Fruit fly (Drosophila melanogaster): ENCODE data around the gene CG42557.

CG42557 gene

dm6 chr3R:29978595-29978994 is 45.5 kb downstream of the CG42557 start (continued):
- TF ChIP-seq Gsc (GFP tag; IDR thresholded peaks at IDR 0.05) (no peak), E2f1 (GFP tag; IDR thresholded peaks at IDR 0.05) (peak; percentile 48; the same call in 1 of the 2 replicates), Dbx (GFP tag; IDR thresholded peaks at IDR 0.05) (peak; percentile 56; the same call in 1 of the 3 replicates), Fer1 (GFP tag; optimal IDR thresholded peaks at IDR 0.05) (peak; percentile 69), tna (GFP tag; IDR thresholded peaks at IDR 0.05; ENCODE audit: partially characterized antibody) (no peak), slbo (GFP tag; IDR thresholded peaks at IDR 0.05) (peak; percentile 59; the same call in 1 of the 2 replicates), insv (GFP tag; optimal IDR thresholded peaks at IDR 0.05) (no peak), Bgb (GFP tag; IDR thresholded peaks at IDR 0.05; ENCODE audit: partially characterized antibody) (no peak), CG8089 (GFP tag; optimal IDR thresholded peaks at IDR 0.05) (no peak), caup (GFP tag; optimal IDR thresholded peaks at IDR 0.05; ENCODE audit: severe bottlenecking) (peak; percentile 37), Neu2 (GFP tag; optimal IDR thresholded peaks at IDR 0.05; ENCODE audit: borderline replicate concordance) (no peak), chn (GFP tag; optimal IDR thresholded peaks at IDR 0.05) (no peak), mam (GFP tag; optimal IDR thresholded peaks at IDR 0.05) (peak; percentile 29), CG2875 (GFP tag; optimal IDR thresholded peaks at IDR 0.05) (no peak), sna (GFP tag; IDR thresholded peaks at IDR 0.05; ENCODE audit: partially characterized antibody) (no peak), CG18011 (GFP tag; optimal IDR thresholded peaks at IDR 0.05) (no peak), CG8281 (tag; optimal IDR thresholded peaks at IDR 0.05) (no peak), repo (GFP tag; optimal IDR thresholded peaks at IDR 0.05) (no peak), CG2199 (GFP tag; IDR thresholded peaks at IDR 0.05) (no peak), chif (GFP tag; optimal IDR thresholded peaks at IDR 0.05) (no peak), CG11093 (GFP tag; IDR thresholded peaks at IDR 0.05) (no peak), CG10274 (GFP tag; optimal IDR thresholded peaks at IDR 0.05) (no peak), tgo (GFP tag; IDR thresholded peaks at IDR 0.05) (peak; percentile 45; the same call in 1 of the 3 replicates), CrebB (tag; optimal IDR thresholded peaks at IDR 0.05) (no peak), CG10267 (tag; optimal IDR thresholded peaks at IDR 0.05) (no peak), CG2129 (GFP tag; IDR thresholded peaks at IDR 0.05; ENCODE audit: partially characterized antibody) (no peak), CG6854 (GFP tag; optimal IDR thresholded peaks at IDR 0.05) (no peak), Blimp-1 (GFP tag; optimal IDR thresholded peaks at IDR 0.05) (peak; percentile 22), CG9797 (GFP tag; optimal IDR thresholded peaks at IDR 0.05) (no peak), NK7.1 (GFP tag; optimal IDR thresholded peaks at IDR 0.05) (no peak), Hsf (GFP tag; optimal IDR thresholded peaks at IDR 0.05) (peak; percentile 4), disco-r (GFP tag; optimal IDR thresholded peaks at IDR 0.05) (no peak), vfl (GFP tag; optimal IDR thresholded peaks at IDR 0.05) (no peak), org-1 (GFP tag; optimal IDR thresholded peaks at IDR 0.05) (no peak), CG6689 (GFP tag; IDR thresholded peaks at IDR 0.05) (0 out of 2 replicates have a peak, but pooled peaks have one; percentile 13), CG11456 (GFP tag; IDR thresholded peaks at IDR 0.05) (0 out of 3 replicates have a peak, but pooled peaks have one; percentile 48), usp (GFP tag; optimal IDR thresholded peaks at IDR 0.05) (no peak), CG7786 (GFP tag; optimal IDR thresholded peaks at IDR 0.05) (peak; percentile 8), cwo (GFP tag; optimal IDR thresholded peaks at IDR 0.05) (peak; percentile 20), CG18764 (GFP tag; optimal IDR thresholded peaks at IDR 0.05) (no peak), sima (GFP tag; optimal IDR thresholded peaks at IDR 0.05) (no peak), NfI (GFP tag; optimal IDR thresholded peaks at IDR 0.05) (peak; percentile 18), pros (GFP tag; optimal IDR thresholded peaks at IDR 0.05) (no peak), luna (GFP tag; optimal IDR thresholded peaks at IDR 0.05) (no peak), gcm (GFP tag; optimal IDR thresholded peaks at IDR 0.05) (no peak), dmrt99B (tag; optimal IDR thresholded peaks at IDR 0.05) (peak; percentile 52), CG15514 (GFP tag; optimal IDR thresholded peaks at IDR 0.05) (peak; percentile 34), CG18599 (GFP tag; optimal IDR thresholded peaks at IDR 0.05) (peak; percentile 83), CG14441 (GFP tag; IDR thresholded peaks at IDR 0.05) (no peak), CG8388 (GFP tag; optimal IDR thresholded peaks at IDR 0.05) (no peak)
